Fruit fly (Drosophila melanogaster): Measurements from ENCODE around the gene scny.

DNA sequence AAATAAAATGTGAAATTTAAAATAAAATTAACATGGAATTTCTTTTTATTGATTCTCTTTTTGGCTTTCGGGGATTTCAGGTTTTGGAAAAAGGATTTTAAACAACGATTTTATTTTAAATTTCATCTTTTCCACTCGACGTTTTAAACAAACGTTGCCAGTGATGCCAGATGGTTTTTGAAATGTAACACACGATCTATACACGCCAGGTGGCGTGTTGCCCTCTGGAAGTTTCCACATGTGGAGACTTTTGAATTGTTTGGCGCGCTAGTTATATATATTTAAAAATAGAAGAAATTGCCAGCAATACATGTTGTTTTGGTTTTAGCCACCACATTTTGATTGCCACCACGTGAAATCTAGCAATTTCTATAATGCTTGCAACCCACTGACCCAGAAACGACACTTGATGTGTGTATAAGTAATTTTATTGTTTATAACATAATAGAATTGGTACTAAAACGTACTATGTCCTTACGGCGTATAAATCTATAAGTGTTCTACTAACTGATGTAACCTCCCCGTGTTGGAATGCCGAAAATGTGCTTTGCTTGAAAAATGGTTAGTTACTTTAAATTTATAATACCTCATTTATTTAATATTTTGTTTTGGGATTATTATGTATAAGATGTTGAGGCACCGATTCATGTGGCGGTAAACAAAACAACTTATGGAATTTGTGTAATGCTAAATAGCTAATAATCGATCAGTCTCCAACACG, 19.0 kb upstream of the scny start:
- TF ChIP-seq psq (optimal IDR thresholded peaks at IDR 0.05) (no peak), Myc (optimal IDR thresholded peaks at IDR 0.05) (no peak), h (optimal IDR thresholded peaks at IDR 0.05) (no peak), Sin3A (optimal IDR thresholded peaks at IDR 0.05) (no peak), insv (optimal IDR thresholded peaks at IDR 0.05) (no peak), ttk (optimal IDR thresholded peaks at IDR 0.05) (no peak)

All from Kc167 (cell line).